Fruit fly (Drosophila melanogaster): ENCODE results near the gene mkg-p.

- TF ChIP-seq pdm3 (GFP tag; optimal IDR thresholded peaks at IDR 0.05) (no peak), Eip93F (GFP tag; optimal IDR thresholded peaks at IDR 0.05) (no peak), CG16779 (tag; optimal IDR thresholded peaks at IDR 0.05) (no peak), fd85E (GFP tag; optimal IDR thresholded peaks at IDR 0.05) (no peak), acj6 (GFP tag; optimal IDR thresholded peaks at IDR 0.05) (no peak), Smox (GFP tag; optimal IDR thresholded peaks at IDR 0.05) (no peak), Gug (GFP tag; IDR thresholded peaks at IDR 0.05) (no peak), Sox15 (GFP tag; optimal IDR thresholded peaks at IDR 0.05) (no peak)
These were observed 25.9 kb downstream of the mkg-p start for dm6 chr3L:8379161-8379560.
